Fruit fly (Drosophila melanogaster): ENCODE data around the gene Tcs5.

Gene Tcs5

dm6 chr3L:5187572-5187934 is 48.4 kb upstream of the Tcs5 start (continued):
- no peak for TF ChIP-seq wek (GFP tag; optimal IDR thresholded peaks at IDR 0.05)
- peak; percentile 53 for TF ChIP-seq CoRest (tag; optimal IDR thresholded peaks at IDR 0.05)
- TF ChIP-seq CG12769 (tag; optimal IDR thresholded peaks at IDR 0.05) = peak; percentile 69
- TF ChIP-seq dati (GFP tag; IDR thresholded peaks at IDR 0.05) = peak; percentile 66
- TF ChIP-seq fd3F (GFP tag; optimal IDR thresholded peaks at IDR 0.05) = peak; percentile 8
- no peak for TF ChIP-seq Ets65A (GFP tag)
- no peak for TF ChIP-seq CG31224 (GFP tag; IDR thresholded peaks at IDR 0.05)
- TF ChIP-seq Lhr (GFP tag; optimal IDR thresholded peaks at IDR 0.05) = peak; percentile 5
- no peak for TF ChIP-seq pum (GFP tag; optimal IDR thresholded peaks at IDR 0.05)
- TF ChIP-seq CG34376 (GFP tag; optimal IDR thresholded peaks at IDR 0.05) = no peak
- TF ChIP-seq Six4 (GFP tag; optimal IDR thresholded peaks at IDR 0.05) = peak; percentile 41
- TF ChIP-seq zen2 (GFP tag; IDR thresholded peaks at IDR 0.05; ENCODE audit: partially characterized antibody) = no peak
- TF ChIP-seq HLHmδ (GFP tag; optimal IDR thresholded peaks at IDR 0.05) = no peak
- peak; percentile 32 for TF ChIP-seq TFAM (GFP tag; optimal IDR thresholded peaks at IDR 0.05)
- TF ChIP-seq Nf-YB (GFP tag; optimal IDR thresholded peaks at IDR 0.05) = peak; percentile 3
- TF ChIP-seq CG1832 (GFP tag; optimal IDR thresholded peaks at IDR 0.05) = no peak
- TF ChIP-seq nerfin-2 (GFP tag; IDR thresholded peaks at IDR 0.05; ENCODE audit: partially characterized antibody) = no peak
- TF ChIP-seq NC2β (GFP tag; optimal IDR thresholded peaks at IDR 0.05) = peak; percentile 62
- TF ChIP-seq CG7963 (GFP tag; IDR thresholded peaks at IDR 0.05; ENCODE audit: partially characterized antibody) = no peak
- TF ChIP-seq CG9797 (GFP tag; optimal IDR thresholded peaks at IDR 0.05) = no peak
- TF ChIP-seq CG14710 (tag; optimal IDR thresholded peaks at IDR 0.05) = peak; percentile 46
- TF ChIP-seq Ets97D (GFP tag; optimal IDR thresholded peaks at IDR 0.05) = no peak
- TF ChIP-seq CG15514 (GFP tag; optimal IDR thresholded peaks at IDR 0.05) = no peak
- TF ChIP-seq ERR (GFP tag; optimal IDR thresholded peaks at IDR 0.05) = no peak
- TF ChIP-seq bowl (GFP tag; IDR thresholded peaks at IDR 0.05) = no peak
- peak; percentile 51; the same call in 1 of the 2 replicates for TF ChIP-seq CG32767 (GFP tag; IDR thresholded peaks at IDR 0.05)
- no peak for TF ChIP-seq scrt (GFP tag; optimal IDR thresholded peaks at IDR 0.05)
- TF ChIP-seq CG11398 (GFP tag; optimal IDR thresholded peaks at IDR 0.05) = no peak
- TF ChIP-seq H2.0 (GFP tag; IDR thresholded peaks at IDR 0.05) = peak; percentile 66
- no peak for TF ChIP-seq CG9876 (GFP tag; optimal IDR thresholded peaks at IDR 0.05)
- TF ChIP-seq tna (GFP tag; IDR thresholded peaks at IDR 0.05; ENCODE audit: partially characterized antibody) = no peak
- 0 out of 2 replicates have a peak, but pooled peaks have one; percentile 10 for TF ChIP-seq Gsc (GFP tag; IDR thresholded peaks at IDR 0.05)
- TF ChIP-seq emc (GFP tag; optimal IDR thresholded peaks at IDR 0.05) = no peak
- TF ChIP-seq Mad (GFP tag; optimal IDR thresholded peaks at IDR 0.05) = no peak
- TF ChIP-seq zfh1 (GFP tag; IDR thresholded peaks at IDR 0.05) = peak; percentile 82
- TF ChIP-seq CG14667 (GFP tag; IDR thresholded peaks at IDR 0.05) = peak; percentile 62; the same call in 1 of the 2 replicates
- peak; percentile 64; the same call in 2 of the 3 replicates for TF ChIP-seq CG11695 (GFP tag; IDR thresholded peaks at IDR 0.05)
- TF ChIP-seq mld (GFP tag; IDR thresholded peaks at IDR 0.05; ENCODE audit: partially characterized antibody) = no peak
- TF ChIP-seq YL-1 (GFP tag; optimal IDR thresholded peaks at IDR 0.05) = no peak
- TF ChIP-seq CG15479 (GFP tag; optimal IDR thresholded peaks at IDR 0.05) = no peak
- TF ChIP-seq Rx (GFP tag; IDR thresholded peaks at IDR 0.05) = peak; percentile 28; the same call in 1 of the 2 replicates
- TF ChIP-seq trh (GFP tag; optimal IDR thresholded peaks at IDR 0.05) = no peak
- TF ChIP-seq Dbx (GFP tag; IDR thresholded peaks at IDR 0.05) = no peak
- peak; percentile 52 for TF ChIP-seq slp2 (GFP tag; optimal IDR thresholded peaks at IDR 0.05)
- TF ChIP-seq sim (GFP tag; IDR thresholded peaks at IDR 0.05) = peak; percentile 36; the same call in 1 of the 2 replicates
- TF ChIP-seq gsb-n (tag; optimal IDR thresholded peaks at IDR 0.05) = peak; percentile 39
- TF ChIP-seq CG6175 (GFP tag; IDR thresholded peaks at IDR 0.05) = no peak
- peak; percentile 71 for TF ChIP-seq zen (tag; optimal IDR thresholded peaks at IDR 0.05)
- TF ChIP-seq CG4617 (GFP tag; optimal IDR thresholded peaks at IDR 0.05; ENCODE audit: borderline replicate concordance) = no peak
- no peak for TF ChIP-seq hb (GFP tag; IDR thresholded peaks at IDR 0.05; ENCODE audit: partially characterized antibody)
- peak; percentile 55 for TF ChIP-seq CG14441 (GFP tag; IDR thresholded peaks at IDR 0.05)

All from whole organism, embryonic.